Fruit fly (Drosophila melanogaster): ENCODE results near the gene CG10588.
A peak's percentile ranks its signal among the peaks of the same experiment; 100 is the strongest.

dm6 chr3L:20952622-20953618 lies 3.8 kb upstream of the CG10588 start:
- TF ChIP-seq Dfd (GFP tag; optimal IDR thresholded peaks at IDR 0.05), result no peak
- peak; percentile 23 for TF ChIP-seq h (GFP tag; optimal IDR thresholded peaks at IDR 0.05)
- no peak for TF ChIP-seq OdsH (GFP tag; optimal IDR thresholded peaks at IDR 0.05)
- TF ChIP-seq Myc (optimal IDR thresholded peaks at IDR 0.05), result no peak
- peak; percentile 36 for TF ChIP-seq fru (GFP tag; optimal IDR thresholded peaks at IDR 0.05)
- TF ChIP-seq psq (GFP tag; optimal IDR thresholded peaks at IDR 0.05), result peak; percentile 32
- peak; percentile 28 for TF ChIP-seq br (GFP tag; optimal IDR thresholded peaks at IDR 0.05)

All from whole organism, wandering third instar larva.